Worm (Caenorhabditis elegans) whole organism, late embryonic: Measurements from ENCODE around the gene nhr-168.

Experiments
- K02D7.2 ChIP-seq: sonication (generic microtip); optimal IDR thresholded peaks from 2 replicates; lab custom pipeline; 2017; ENCODE audit warnings: mild to moderate bottlenecking, missing genetic modification characterization, missing compliant biosample characterization
- T23F11.4 ChIP-seq: fragments of 200-800 bp; sonication (Bioruptor generic); optimal IDR thresholded peaks from 2 replicates; lab custom pipeline; 2018; ENCODE audit warnings: mild to moderate bottlenecking, missing genetic modification characterization, missing compliant biosample characterization
- Y22D7AL.16 ChIP-seq: sonication (generic microtip); optimal IDR thresholded peaks from 2 replicates; lab custom pipeline; 2016; ENCODE audit warnings: missing genetic modification characterization, missing compliant biosample characterization
- ceh-18 ChIP-seq: sonication (generic microtip); optimal IDR thresholded peaks from 2 replicates; lab custom pipeline; 2016; ENCODE audit warnings: missing genetic modification characterization, missing compliant biosample characterization
- ceh-2 ChIP-seq: sonication (generic microtip); optimal IDR thresholded peaks from 2 replicates; lab custom pipeline; 2016; ENCODE audit warnings: missing genotype, missing genetic modification characterization, missing compliant biosample characterization
- ceh-24 ChIP-seq: sonication (generic microtip); optimal IDR thresholded peaks from 2 replicates; lab custom pipeline; 2016; ENCODE audit warnings: mild to moderate bottlenecking, missing genetic modification characterization, missing compliant biosample characterization
- ceh-31 ChIP-seq: sonication (generic microtip); optimal IDR thresholded peaks from 2 replicates; lab custom pipeline; 2016; ENCODE audit warnings: missing genetic modification characterization, missing compliant biosample characterization
- ceh-34 ChIP-seq: sonication (generic microtip); optimal IDR thresholded peaks from 2 replicates; lab custom pipeline; 2016; ENCODE audit warnings: mild to moderate bottlenecking, missing genetic modification characterization, missing compliant biosample characterization
- ceh-9 ChIP-seq: sonication (generic microtip); optimal IDR thresholded peaks from 2 replicates; lab custom pipeline; 2016; ENCODE audit warnings: mild to moderate bottlenecking, missing genetic modification characterization, inconsistent platforms, missing compliant biosample characterization
- che-1 ChIP-seq: sonication (generic microtip); optimal IDR thresholded peaks from 2 replicates; lab custom pipeline; 2016; ENCODE audit warnings: mild to moderate bottlenecking, missing genetic modification characterization, missing compliant biosample characterization
- elt-2 ChIP-seq: sonication (generic microtip); optimal IDR thresholded peaks from 2 replicates; lab custom pipeline; 2016; ENCODE audit warnings: missing genetic modification reagents, missing genetic modification characterization, missing compliant biosample characterization
- elt-4 ChIP-seq: sonication (generic microtip); optimal IDR thresholded peaks from 2 replicates; lab custom pipeline; 2016; ENCODE audit warnings: missing genetic modification characterization, missing compliant biosample characterization
- ets-4 ChIP-seq: sonication (generic microtip); optimal IDR thresholded peaks from 2 replicates; lab custom pipeline; 2016; ENCODE audit warnings: missing genetic modification characterization, missing compliant biosample characterization
- fax-1 ChIP-seq: sonication (generic microtip); optimal IDR thresholded peaks from 2 replicates; lab custom pipeline; 2016; ENCODE audit warnings: missing genotype, missing genetic modification characterization, missing compliant biosample characterization
- fkh-10 ChIP-seq: fragments of 150-350 bp; optimal IDR thresholded peaks from 2 replicates; lab custom pipeline; 2014; ENCODE audit warnings: missing biosample characterization, missing genetic modification reagents, missing genetic modification characterization
- hlh-15 ChIP-seq: sonication (generic microtip); optimal IDR thresholded peaks from 2 replicates; lab custom pipeline; 2016; ENCODE audit warnings: missing genetic modification characterization, missing compliant biosample characterization
- hlh-6 ChIP-seq: sonication (generic microtip); optimal IDR thresholded peaks from 2 replicates; lab custom pipeline; 2016; ENCODE audit warnings: missing genotype, missing genetic modification characterization, missing compliant biosample characterization
- lim-6 ChIP-seq: sonication (generic microtip); optimal IDR thresholded peaks from 2 replicates; lab custom pipeline; 2016; ENCODE audit warnings: missing genetic modification characterization, missing compliant biosample characterization
- lin-11 ChIP-seq: fragments of 200-800 bp; sonication (Bioruptor generic); optimal IDR thresholded peaks from 2 replicates; lab custom pipeline; 2018; ENCODE audit warnings: mild to moderate bottlenecking, missing genetic modification characterization, missing compliant biosample characterization
- nfya-1 ChIP-seq: sonication (generic microtip); optimal IDR thresholded peaks from 2 replicates; lab custom pipeline; 2017; ENCODE audit warnings: missing genetic modification characterization, mild to moderate bottlenecking, missing compliant biosample characterization, antibody characterized with exemption, moderate library complexity
- odd-2 ChIP-seq: sonication (generic microtip); optimal IDR thresholded peaks from 2 replicates; lab custom pipeline; 2017; ENCODE audit warnings: antibody characterized with exemption, mild to moderate bottlenecking, missing genetic modification characterization, missing compliant biosample characterization
- pat-9 ChIP-seq: fragments of 200-800 bp; sonication (Bioruptor generic); optimal IDR thresholded peaks from 2 replicates; lab custom pipeline; 2018; ENCODE audit warnings: mild to moderate bottlenecking, missing genetic modification characterization, moderate library complexity, missing compliant biosample characterization
- pax-1 ChIP-seq: fragments of 150-350 bp; optimal IDR thresholded peaks from 2 replicates; lab custom pipeline; 2014; ENCODE audit warnings: missing biosample characterization, missing genetic modification characterization
- pha-4 ChIP-seq: fragments of 150-350 bp; optimal IDR thresholded peaks from 2 replicates; lab custom pipeline; 2018; ENCODE audit warnings: missing biosample characterization, missing genetic modification reagents, missing genetic modification characterization
- pqm-1 ChIP-seq: sonication (generic microtip); optimal IDR thresholded peaks from 2 replicates; lab custom pipeline; 2016; ENCODE audit warnings: missing genetic modification characterization, missing compliant biosample characterization
- pros-1 ChIP-seq: fragments of 150-350 bp; optimal IDR thresholded peaks from 2 replicates; lab custom pipeline; 2014; ENCODE audit warnings: missing biosample characterization, missing genetic modification reagents, missing genetic modification characterization
- ref-2 ChIP-seq: sonication (generic microtip); optimal IDR thresholded peaks from 2 replicates; lab custom pipeline; 2016; ENCODE audit warnings: missing genetic modification characterization, missing compliant biosample characterization
- rnt-1 ChIP-seq: sonication (generic microtip); optimal IDR thresholded peaks from 2 replicates; lab custom pipeline; 2016; ENCODE audit warnings: missing genetic modification characterization, missing compliant biosample characterization
- sox-2 ChIP-seq: fragments of 200-800 bp; sonication (Bioruptor generic); IDR thresholded peaks from 2 replicates; pipeline ENCODE4 v1.3.6; 2022; ENCODE audit warnings: missing genetic modification reagents, missing genetic modification characterization, missing compliant biosample characterization
- sox-4 ChIP-seq: sonication (generic microtip); optimal IDR thresholded peaks from 2 replicates; lab custom pipeline; 2017; ENCODE audit warnings: mild to moderate bottlenecking, missing genetic modification characterization, inconsistent platforms, missing compliant biosample characterization
- ttx-3 ChIP-seq: sonication (generic microtip); optimal IDR thresholded peaks from 2 replicates; lab custom pipeline; 2016; ENCODE audit warnings: missing genetic modification reagents, missing genetic modification characterization, missing compliant biosample characterization
- unc-3 ChIP-seq, 2 experiments: fragments of 200-800 bp in 1 of 2; sonication (Bioruptor generic) in 1 of 2; sonication (generic microtip) in 1 of 2; conservative IDR thresholded peaks in 1 of 2; optimal IDR thresholded peaks in 1 of 2; 2 replicates each; pipeline versions ENCODE4 v1.3.6 to Lab custom; 2016 to 2022; ENCODE audit warnings: missing compliant biosample characterization in 2 of 2, missing genetic modification characterization in 2 of 2, missing genetic modification reagents in 1 of 2
- unc-42 ChIP-seq: sonication (generic microtip); optimal IDR thresholded peaks from 2 replicates; lab custom pipeline; 2016; ENCODE audit warnings: missing genotype, missing genetic modification characterization, missing compliant biosample characterization
- unc-86 ChIP-seq: sonication (generic microtip); optimal IDR thresholded peaks from 2 replicates; lab custom pipeline; 2016; ENCODE audit warnings: missing genetic modification characterization, missing compliant biosample characterization

The nhr-168 gene

DNA sequence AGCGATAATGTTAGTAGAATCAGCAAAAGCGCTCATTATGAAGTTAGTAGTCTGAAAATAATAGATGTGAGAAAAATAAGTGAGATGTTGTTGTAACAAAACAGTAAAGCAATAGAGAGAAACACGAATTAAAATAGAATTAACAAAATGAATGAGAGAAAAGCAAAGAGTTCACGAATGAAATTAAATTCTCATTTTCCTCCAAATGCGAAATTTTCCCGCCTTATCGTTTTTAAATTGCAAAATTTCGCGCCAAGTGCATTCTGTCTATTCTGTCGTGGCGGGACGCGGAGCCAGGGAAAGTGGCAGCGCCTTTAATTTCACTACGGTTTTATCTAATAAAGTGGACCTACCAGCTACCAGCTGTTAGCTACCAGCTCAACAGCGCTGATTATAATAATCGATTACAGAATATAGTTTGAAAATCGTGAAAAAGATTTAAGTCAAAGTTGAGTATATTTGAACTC lies 21.4 kb downstream of the nhr-168 start, which contains the start of gene nasp-2:
Gene nasp-2, minus strand, starts transcription at position 51 of the 467 bp plus-strand sequence.
- TF ChIP-seq ttx-3 (tag; lab: Kevin White, UChicago) (no peak), unc-86 (no peak), sox-4 (tag; lab: Kevin White, UChicago) (no peak), ets-4 (no peak), unc-42 (tag; lab: Kevin White, UChicago) (no peak), Y22D7AL.16 (tag; lab: Kevin White, UChicago) (no peak), lin-11 (tag; lab: Kevin White, UChicago) (no peak), elt-4 (no peak), che-1 (tag; lab: Kevin White, UChicago) (no peak), ceh-24 (no peak), ceh-2 (tag; lab: Kevin White, UChicago) (no peak), hlh-15 (no peak)
- TF ChIP-seq, all 69 proteins: peak for 0

DNA sequence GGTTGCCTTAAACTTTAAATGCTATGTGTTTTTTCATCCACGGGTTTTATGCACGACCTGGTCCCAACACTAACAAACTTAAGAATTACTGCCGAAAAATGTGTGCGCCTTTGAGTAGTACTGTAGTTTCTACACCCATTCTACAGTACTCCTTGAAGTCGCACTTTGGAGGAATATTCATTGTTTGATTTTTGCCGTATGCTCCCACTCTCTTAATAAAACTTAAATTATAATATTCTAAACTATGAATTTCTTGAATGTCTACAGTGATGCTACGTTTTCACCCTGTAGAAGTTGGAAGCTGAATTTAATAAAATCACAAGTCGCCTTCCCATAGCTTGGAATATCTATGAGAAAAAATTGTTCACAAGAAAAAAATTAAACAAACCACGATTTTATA lies 23.9 kb downstream of the nhr-168 start:
- TF ChIP-seq K02D7.2 (tag; lab: Kevin White, UChicago): no peak
- no peak for TF ChIP-seq hlh-6 (tag; lab: Kevin White, UChicago)
- no peak for TF ChIP-seq pax-1
- no peak for TF ChIP-seq che-1 (tag; lab: Kevin White, UChicago)
- no peak for TF ChIP-seq pros-1 (tag; lab: Kevin White, UChicago)
- TF ChIP-seq ceh-31: no peak
- no peak for TF ChIP-seq lim-6 (tag; lab: Kevin White, UChicago)
- no peak for TF ChIP-seq ceh-34 (tag; lab: Kevin White, UChicago)

ce11 chrV:13308616-13309015 lies 25.1 kb downstream of the nhr-168 start, which contains the start of gene C50B6.1:
Gene C50B6.1, plus strand, starts transcription at chrV:13308916.
- TF ChIP-seq T23F11.4 (GFP tag; lab: Kevin White, UChicago) (no peak), ttx-3 (tag; lab: Kevin White, UChicago) (no peak), sox-2 (GFP tag; lab: Robert Waterston, UW) (no peak), hlh-15 (no peak), odd-2 (tag; lab: Kevin White, UChicago) (no peak), pqm-1 (tag; lab: Kevin White, UChicago) (no peak), unc-86 (no peak)

DNA sequence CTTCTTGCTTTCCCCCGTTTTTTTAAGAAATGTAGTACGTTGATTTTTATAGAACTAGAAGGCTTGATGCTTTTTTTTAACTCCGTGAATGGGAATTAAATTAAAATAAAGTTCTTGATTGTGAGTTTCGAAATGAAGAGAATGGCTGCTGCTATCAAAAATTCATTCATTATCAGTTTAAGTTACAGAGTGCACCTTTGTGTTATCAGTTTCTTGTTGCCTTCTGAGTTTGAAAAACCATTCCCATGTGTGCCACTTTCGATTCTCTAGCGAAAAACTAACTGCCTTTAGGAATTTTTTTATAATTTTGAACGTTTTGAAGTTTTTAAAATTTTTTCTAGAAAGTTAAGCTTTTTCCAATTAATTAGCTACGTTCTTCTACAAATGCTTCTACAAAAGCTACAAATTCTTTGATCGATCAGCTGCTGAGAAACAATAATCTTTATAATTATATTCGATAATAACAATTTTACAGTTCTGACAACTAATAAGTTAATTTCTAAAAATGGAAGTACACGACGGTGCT lies 28.9 kb downstream of the nhr-168 start, which contains the start of gene C26E1.2:
Gene C26E1.2, plus strand, starts transcription at position 476 of the 526 bp plus-strand sequence.
- TF ChIP-seq unc-3 (GFP tag; conservative IDR thresholded peaks at IDR 0.05; lab: Robert Waterston, UW): no peak
- TF ChIP-seq unc-3 (tag; optimal IDR thresholded peaks at IDR 0.05; lab: Kevin White, UChicago): no peak
- TF ChIP-seq fkh-10: no peak
- no peak for TF ChIP-seq ceh-2 (tag; lab: Kevin White, UChicago)
- TF ChIP-seq fax-1: no peak
- TF ChIP-seq nfya-1 (tag; lab: Kevin White, UChicago): no peak
- TF ChIP-seq elt-2 (tag; lab: Kevin White, UChicago): peak; percentile 50
- no peak for TF ChIP-seq rnt-1
- TF ChIP-seq, all 69 proteins: peak for 1

DNA sequence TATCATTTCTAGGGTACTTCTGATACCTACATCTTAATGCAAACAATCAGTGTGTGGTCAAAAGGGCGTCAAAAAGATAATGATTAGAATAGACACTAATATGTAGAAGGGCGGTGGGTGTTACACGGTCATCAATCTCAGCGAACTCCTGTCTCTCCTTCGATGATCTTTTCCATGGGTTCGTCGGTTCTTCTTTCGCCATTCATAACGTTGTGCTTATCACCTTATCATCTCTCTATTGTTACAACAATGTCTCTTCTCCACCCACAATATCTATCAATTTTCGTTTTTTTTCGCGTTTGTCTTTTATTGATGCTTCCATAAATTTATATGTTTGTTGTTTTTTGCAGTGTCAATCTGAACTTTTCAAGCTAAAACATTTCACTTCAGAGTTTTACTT lies 32.2 kb downstream of the nhr-168 start, which contains the start of gene ceh-79:
Gene ceh-79, plus strand, starts transcription at position 391 of the 400 bp plus-strand sequence.
- no peak for TF ChIP-seq ceh-18 (tag; lab: Kevin White, UChicago)
- no peak for TF ChIP-seq pha-4 (tag; lab: Kevin White, UChicago)
- TF ChIP-seq elt-2 (tag; lab: Kevin White, UChicago): peak; percentile 64

DNA sequence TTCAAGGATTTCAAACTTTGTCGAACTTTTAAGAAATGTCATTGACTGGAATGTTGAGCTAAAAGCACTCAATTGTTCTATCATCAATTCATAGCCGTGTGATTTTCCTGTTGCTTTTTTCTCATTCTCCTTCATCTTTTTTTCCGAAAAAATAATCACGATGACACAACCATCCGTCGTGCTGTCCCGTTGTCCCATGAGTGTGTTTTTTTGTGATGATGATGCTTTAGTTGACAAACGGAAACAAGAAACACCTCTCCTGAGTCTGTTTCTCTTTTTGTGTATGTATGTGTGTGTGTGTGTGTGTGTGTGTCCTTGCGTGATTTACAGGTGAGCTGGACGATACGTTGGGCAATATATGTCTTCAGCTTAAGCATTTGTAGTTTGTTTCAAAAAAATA lies 33.2 kb downstream of the nhr-168 start:
- TF ChIP-seq T23F11.4 (GFP tag; lab: Kevin White, UChicago): no peak
- no peak for TF ChIP-seq ceh-9 (tag; lab: Kevin White, UChicago)
- no peak for TF ChIP-seq pat-9 (tag; lab: Kevin White, UChicago)
- TF ChIP-seq ceh-24: no peak
- TF ChIP-seq unc-3 (GFP tag; conservative IDR thresholded peaks at IDR 0.05; lab: Robert Waterston, UW): no peak
- no peak for TF ChIP-seq unc-3 (tag; optimal IDR thresholded peaks at IDR 0.05; lab: Kevin White, UChicago)
- no peak for TF ChIP-seq ref-2 (tag; lab: Kevin White, UChicago)
- no peak for TF ChIP-seq ets-4
- TF ChIP-seq pha-4 (tag; lab: Kevin White, UChicago): no peak
